Fruit fly (Drosophila melanogaster): ENCODE results near the gene LManVI.

LManVI gene

DNA sequence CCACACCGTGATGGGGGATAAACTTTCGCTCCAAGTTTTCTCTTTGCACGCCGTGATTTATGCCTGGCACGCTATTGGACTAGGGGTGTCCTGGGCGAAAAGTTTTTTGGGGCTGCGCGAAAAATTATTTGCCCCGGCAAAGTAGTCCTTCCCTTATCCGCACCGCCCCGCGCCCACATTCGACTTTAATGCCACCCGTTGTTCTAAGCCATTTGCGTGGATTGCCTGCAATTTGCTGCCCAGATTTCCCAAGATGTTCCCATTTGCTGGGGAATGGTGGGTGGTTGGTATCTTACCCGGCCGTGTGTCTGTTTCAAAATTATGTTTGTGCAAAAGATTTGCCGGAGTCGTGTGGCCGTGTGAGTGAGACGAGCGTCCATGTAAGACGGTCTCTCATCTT lies 18.0 kb upstream of the LManVI start:
- no peak for TF ChIP-seq Hr96 (GFP tag; optimal IDR thresholded peaks at IDR 0.05)
- TF ChIP-seq cnc (optimal IDR thresholded peaks at IDR 0.05) = no peak
- TF ChIP-seq bab1 (GFP tag; optimal IDR thresholded peaks at IDR 0.05) = no peak

- no peak for TF ChIP-seq pad (GFP tag; optimal IDR thresholded peaks at IDR 0.05)
- TF ChIP-seq CG12768 (GFP tag; optimal IDR thresholded peaks at IDR 0.05) = no peak
- no peak for TF ChIP-seq CG1620 (GFP tag; optimal IDR thresholded peaks at IDR 0.05)
- no peak for TF ChIP-seq Mnt (GFP tag; optimal IDR thresholded peaks at IDR 0.05)
- TF ChIP-seq kay (GFP tag; ENCODE audit: borderline replicate concordance) = no peak
- TF ChIP-seq CG7045 (GFP tag; optimal IDR thresholded peaks at IDR 0.05) = no peak
Measured at dm6 chr2L:8794151-8794550, 13.1 kb upstream of the LManVI start.

- no peak for TF ChIP-seq cic (GFP tag; optimal IDR thresholded peaks at IDR 0.05)
- no peak for TF ChIP-seq cnc (optimal IDR thresholded peaks at IDR 0.05)
- TF ChIP-seq bab1 (GFP tag; optimal IDR thresholded peaks at IDR 0.05) = no peak
- TF ChIP-seq CG33017 (tag; optimal IDR thresholded peaks at IDR 0.05) = no peak
- TF ChIP-seq CG7101 (tag; optimal IDR thresholded peaks at IDR 0.05) = no peak
- no peak for TF ChIP-seq CG11617 (GFP tag; optimal IDR thresholded peaks at IDR 0.05)
- no peak for TF ChIP-seq CG1620 (GFP tag; optimal IDR thresholded peaks at IDR 0.05)
- TF ChIP-seq Mnt (GFP tag; optimal IDR thresholded peaks at IDR 0.05) = no peak
- TF ChIP-seq CG12768 (GFP tag; optimal IDR thresholded peaks at IDR 0.05) = no peak
- no peak for TF ChIP-seq CG5204 (GFP tag; optimal IDR thresholded peaks at IDR 0.05)
- TF ChIP-seq Hr96 (GFP tag; optimal IDR thresholded peaks at IDR 0.05) = no peak
- TF ChIP-seq ovo (GFP tag; optimal IDR thresholded peaks at IDR 0.05) = no peak
- TF ChIP-seq tj (GFP tag; optimal IDR thresholded peaks at IDR 0.05) = no peak
- no peak for TF ChIP-seq Crg-1 (GFP tag; optimal IDR thresholded peaks at IDR 0.05)
- TF ChIP-seq Clk (GFP tag; optimal IDR thresholded peaks at IDR 0.05) = no peak
- TF ChIP-seq CG14711 (tag; optimal IDR thresholded peaks at IDR 0.05) = no peak
Measured at dm6 chr2L:8791703-8792102, 10.7 kb upstream of the LManVI start.

- TF ChIP-seq kay (GFP tag; ENCODE audit: borderline replicate concordance) (no peak), Hr96 (GFP tag; optimal IDR thresholded peaks at IDR 0.05) (no peak), CG7101 (tag; optimal IDR thresholded peaks at IDR 0.05) (no peak)
Measured at dm6 chr2L:8787575-8787974, 6.5 kb upstream of the LManVI start.

DNA sequence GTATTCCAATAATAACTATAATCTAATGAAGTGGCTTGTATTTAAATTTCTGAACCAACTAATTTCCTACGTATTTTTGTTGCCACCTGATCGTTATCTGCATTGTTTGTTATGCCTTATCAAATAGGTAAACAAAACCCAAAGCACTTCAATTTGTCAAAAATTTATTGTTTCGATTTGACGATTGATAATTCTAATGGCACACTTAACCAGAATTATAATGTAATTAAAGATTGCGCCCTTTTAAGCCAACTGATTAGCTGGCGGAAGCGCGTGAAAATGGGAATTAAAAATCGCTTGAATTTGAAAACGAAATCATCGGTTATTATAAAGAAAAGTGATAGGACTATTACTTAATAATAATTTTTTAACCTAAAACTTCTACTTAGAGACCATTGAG lies 3.7 kb upstream of the LManVI start:
- TF ChIP-seq CG1620 (GFP tag; optimal IDR thresholded peaks at IDR 0.05) (no peak), Clk (GFP tag; optimal IDR thresholded peaks at IDR 0.05) (no peak), cnc (optimal IDR thresholded peaks at IDR 0.05) (no peak), CG12768 (GFP tag; optimal IDR thresholded peaks at IDR 0.05) (no peak), CG5204 (GFP tag; optimal IDR thresholded peaks at IDR 0.05) (no peak), cic (GFP tag; optimal IDR thresholded peaks at IDR 0.05) (no peak), CG7101 (tag; optimal IDR thresholded peaks at IDR 0.05) (no peak), Hr96 (GFP tag; optimal IDR thresholded peaks at IDR 0.05) (no peak), ovo (GFP tag; optimal IDR thresholded peaks at IDR 0.05) (no peak), CG11617 (GFP tag; optimal IDR thresholded peaks at IDR 0.05) (no peak), toe (GFP tag; optimal IDR thresholded peaks at IDR 0.05) (no peak)

- TF ChIP-seq bab1 (GFP tag; optimal IDR thresholded peaks at IDR 0.05) (no peak), Crg-1 (GFP tag; optimal IDR thresholded peaks at IDR 0.05) (no peak), CG11617 (GFP tag; optimal IDR thresholded peaks at IDR 0.05) (no peak), CG33017 (tag; optimal IDR thresholded peaks at IDR 0.05) (no peak), kay (GFP tag; ENCODE audit: borderline replicate concordance) (no peak), CG12768 (GFP tag; optimal IDR thresholded peaks at IDR 0.05) (no peak), CG1620 (GFP tag; optimal IDR thresholded peaks at IDR 0.05) (no peak), CG14711 (tag; optimal IDR thresholded peaks at IDR 0.05) (no peak), toe (GFP tag; optimal IDR thresholded peaks at IDR 0.05) (no peak), Clk (GFP tag; optimal IDR thresholded peaks at IDR 0.05) (no peak), ovo (GFP tag; optimal IDR thresholded peaks at IDR 0.05) (no peak), Hr96 (GFP tag; optimal IDR thresholded peaks at IDR 0.05) (no peak), cnc (optimal IDR thresholded peaks at IDR 0.05) (no peak), CG7045 (GFP tag; optimal IDR thresholded peaks at IDR 0.05) (no peak), CG5204 (GFP tag; optimal IDR thresholded peaks at IDR 0.05) (no peak), pad (GFP tag; optimal IDR thresholded peaks at IDR 0.05) (no peak), cic (GFP tag; optimal IDR thresholded peaks at IDR 0.05) (no peak), tj (GFP tag; optimal IDR thresholded peaks at IDR 0.05) (no peak), Mnt (GFP tag; optimal IDR thresholded peaks at IDR 0.05) (no peak)
Measured at dm6 chr2L:8782400-8782799, 1.3 kb upstream of the LManVI start, which contains the start of gene CG42710. Gene CG42710, minus strand, starts transcription at chr2L:8782500.

DNA sequence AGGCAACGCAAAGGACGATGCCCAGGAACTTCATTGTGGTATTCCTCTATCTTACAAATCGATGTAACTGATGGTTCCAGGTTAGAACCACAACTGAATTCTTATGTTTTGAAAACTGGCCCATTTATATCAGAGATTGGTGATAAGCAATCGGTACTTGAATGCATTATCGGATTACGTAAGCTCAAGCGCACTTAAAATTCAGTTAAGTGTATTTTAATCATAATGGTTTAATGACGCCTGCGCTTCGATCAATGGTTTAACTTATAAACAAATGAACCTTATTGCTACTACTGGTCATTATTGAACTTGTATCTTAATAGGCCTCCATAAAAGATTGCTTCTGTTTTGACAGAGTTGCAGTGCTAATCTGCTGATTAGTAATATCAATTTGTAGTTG lies 4.9 kb downstream of the LManVI start, which contains the start of gene LManV:
Gene LManV, minus strand, starts transcription at position 101 of the 400 bp plus-strand sequence.
- no peak for TF ChIP-seq cnc (optimal IDR thresholded peaks at IDR 0.05)
- TF ChIP-seq tj (GFP tag; optimal IDR thresholded peaks at IDR 0.05) = no peak
- peak; percentile 31 for TF ChIP-seq cic (GFP tag; optimal IDR thresholded peaks at IDR 0.05)
- no peak for TF ChIP-seq CG1620 (GFP tag; optimal IDR thresholded peaks at IDR 0.05)
- no peak for TF ChIP-seq Crg-1 (GFP tag; optimal IDR thresholded peaks at IDR 0.05)

DNA sequence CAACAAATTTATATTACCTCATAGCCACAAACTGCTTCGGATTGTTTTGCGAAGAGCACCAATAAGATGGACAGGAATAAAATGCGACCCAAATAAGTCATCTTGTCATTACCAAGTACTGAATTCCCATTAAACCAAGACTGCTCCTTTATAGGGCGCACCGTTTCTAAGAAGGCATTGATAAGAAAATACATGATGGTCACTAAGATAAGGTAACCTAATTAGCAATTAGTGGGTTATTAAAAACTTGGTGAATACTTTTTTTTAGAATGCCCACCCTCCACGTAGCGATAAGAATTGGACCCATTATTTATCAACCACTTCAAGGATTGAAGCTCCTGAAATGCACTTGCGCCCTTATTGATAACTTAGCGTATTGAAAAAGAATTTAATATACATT lies 8.8 kb downstream of the LManVI start, which contains the start of gene LManIV:
Gene LManIV, minus strand, starts transcription at position 101 of the 400 bp plus-strand sequence.
- TF ChIP-seq CG7045 (GFP tag; optimal IDR thresholded peaks at IDR 0.05) = no peak
- no peak for TF ChIP-seq Crg-1 (GFP tag; optimal IDR thresholded peaks at IDR 0.05)
- TF ChIP-seq CG5204 (GFP tag; optimal IDR thresholded peaks at IDR 0.05) = no peak
- no peak for TF ChIP-seq kay (GFP tag; ENCODE audit: borderline replicate concordance)
- TF ChIP-seq pad (GFP tag; optimal IDR thresholded peaks at IDR 0.05) = no peak
- TF ChIP-seq toe (GFP tag; optimal IDR thresholded peaks at IDR 0.05) = no peak
- TF ChIP-seq cnc (optimal IDR thresholded peaks at IDR 0.05) = no peak
- TF ChIP-seq Hr96 (GFP tag; optimal IDR thresholded peaks at IDR 0.05) = no peak
- TF ChIP-seq cic (GFP tag; optimal IDR thresholded peaks at IDR 0.05) = no peak
- no peak for TF ChIP-seq CG1620 (GFP tag; optimal IDR thresholded peaks at IDR 0.05)
- TF ChIP-seq CG14711 (tag; optimal IDR thresholded peaks at IDR 0.05) = no peak
- no peak for TF ChIP-seq bab1 (GFP tag; optimal IDR thresholded peaks at IDR 0.05)
- TF ChIP-seq Clk (GFP tag; optimal IDR thresholded peaks at IDR 0.05) = no peak
- no peak for TF ChIP-seq Mnt (GFP tag; optimal IDR thresholded peaks at IDR 0.05)
- TF ChIP-seq CG11617 (GFP tag; optimal IDR thresholded peaks at IDR 0.05) = no peak

All from whole organism, adult.